Worm (Caenorhabditis elegans) whole organism, mixed stage, embryonic: Measurements from ENCODE around the gene pqn-32.

Experiments
- ces-1 ChIP-seq: fragments of 150-350 bp; optimal IDR thresholded peaks from 2 replicates; lab custom pipeline; 2014; ENCODE audit warnings: missing biosample characterization, missing genetic modification reagents, missing genetic modification characterization
- nhr-12 ChIP-seq: fragments of 150-350 bp; optimal IDR thresholded peaks from 2 replicates; lab custom pipeline; 2014; ENCODE audit warnings: missing biosample characterization, missing genetic modification characterization
- nhr-28 ChIP-seq: fragments of 150-350 bp; optimal IDR thresholded peaks from 2 replicates; lab custom pipeline; 2014; ENCODE audit warnings: missing biosample characterization, missing genetic modification characterization
- pha-4 ChIP-seq: fragments of 150-350 bp; optimal IDR thresholded peaks from 2 replicates; lab custom pipeline; 2018; ENCODE audit warnings: missing biosample characterization, missing genetic modification reagents, missing genetic modification characterization
- snpc-4 ChIP-seq: fragments of 150-350 bp; optimal IDR thresholded peaks from 2 replicates; lab custom pipeline; 2014; ENCODE audit warnings: missing biosample characterization, missing genetic modification characterization
- unc-62 ChIP-seq: fragments of 150-350 bp; optimal IDR thresholded peaks from 2 replicates; lab custom pipeline; 2014; ENCODE audit warnings: missing biosample characterization, missing genetic modification reagents, missing genetic modification characterization

DNA sequence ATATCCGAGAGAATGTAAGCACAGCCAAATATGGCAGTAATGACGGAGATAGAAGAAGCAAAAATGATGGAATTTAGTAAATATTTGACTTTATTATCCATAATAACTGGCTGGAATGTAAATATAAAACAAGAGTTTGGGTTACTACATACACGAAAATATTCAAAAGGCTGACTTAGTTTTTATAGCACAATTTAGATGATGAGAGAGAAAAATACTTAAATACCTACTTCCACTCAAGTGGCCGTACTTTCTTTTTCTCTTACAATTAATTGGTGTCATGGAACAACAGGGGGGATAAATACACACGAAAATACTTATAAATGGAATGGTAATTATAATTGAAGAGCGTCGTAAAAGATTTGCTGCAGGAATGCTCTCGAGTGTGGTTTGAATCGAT is 9.6 kb upstream of the pqn-32 start, which contains the start of gene col-86:
- TF ChIP-seq unc-62 (GFP tag; lab: Kevin White, UChicago) (no peak), nhr-12 (tag; lab: Kevin White, UChicago) (no peak), nhr-28 (no peak), snpc-4 (tag; lab: Kevin White, UChicago) (no peak), pha-4 (tag; lab: Kevin White, UChicago) (no peak), ces-1 (GFP tag; lab: Kevin White, UChicago) (no peak)
